Worm (Caenorhabditis elegans) whole organism, L3 larva: ENCODE results near the gene phf-33.
A peak's percentile ranks its signal among the peaks of the same experiment; 100 is the strongest.

ENCODE experiments used
- ZK546.5 ChIP-seq: sonication (generic microtip); optimal IDR thresholded peaks from 2 replicates; lab custom pipeline; 2017; ENCODE audit warnings: missing biosample characterization, missing genetic modification characterization
- aly-2 ChIP-seq: fragments of 150-350 bp; optimal IDR thresholded peaks from 2 replicates; lab custom pipeline; 2014; ENCODE audit warnings: missing biosample characterization, missing genetic modification characterization
- ceh-16 ChIP-seq: sonication (generic microtip); optimal IDR thresholded peaks from 2 replicates; lab custom pipeline; 2017; ENCODE audit warnings: missing biosample characterization, missing genetic modification characterization
- ceh-28 ChIP-seq: fragments of 150-350 bp; optimal IDR thresholded peaks from 2 replicates; lab custom pipeline; 2014; ENCODE audit warnings: missing biosample characterization, missing genetic modification reagents, missing genetic modification characterization
- ceh-82 ChIP-seq: fragments of 150-350 bp; optimal IDR thresholded peaks from 2 replicates; lab custom pipeline; 2014; ENCODE audit warnings: missing biosample characterization, missing genetic modification characterization
- ceh-9 ChIP-seq: sonication (generic microtip); optimal IDR thresholded peaks from 2 replicates; lab custom pipeline; 2018; ENCODE audit warnings: missing biosample characterization, missing genetic modification characterization
- daf-12 ChIP-seq: fragments of 150-350 bp; optimal IDR thresholded peaks from 2 replicates; lab custom pipeline; 2014; ENCODE audit warnings: missing biosample characterization, missing genetic modification reagents, missing genetic modification characterization
- egl-27 ChIP-seq: sonication (generic microtip); optimal IDR thresholded peaks from 4 replicates; lab custom pipeline; 2017; ENCODE audit warnings: missing biosample characterization, missing genetic modification reagents, missing genetic modification characterization
- egl-5 ChIP-seq: fragments of 150-350 bp; optimal IDR thresholded peaks from 2 replicates; lab custom pipeline; 2017; ENCODE audit warnings: missing biosample characterization, missing genetic modification reagents, missing genetic modification characterization, inconsistent platforms
- elt-1 ChIP-seq: fragments of 150-350 bp; optimal IDR thresholded peaks from 2 replicates; lab custom pipeline; 2014; ENCODE audit warnings: missing biosample characterization, missing genetic modification characterization
- elt-2 ChIP-seq: sonication (generic microtip); optimal IDR thresholded peaks from 2 replicates; lab custom pipeline; 2016; ENCODE audit warnings: missing genetic modification reagents, mild to moderate bottlenecking, missing genetic modification characterization, missing compliant biosample characterization
- elt-3 ChIP-seq, 3 experiments: fragments of 150-350 bp in 1 of 3; sonication (generic microtip) in 2 of 3; optimal IDR thresholded peaks; 2 replicates in 2 of 3; 4 replicates in 1 of 3; lab custom pipeline; 2014 to 2017; ENCODE audit warnings: missing biosample characterization in 3 of 3, missing genetic modification characterization in 3 of 3
- eor-1 ChIP-seq, 2 experiments: fragments of 150-350 bp; optimal IDR thresholded peaks; 2 replicates each; lab custom pipeline; 2014 to 2018; ENCODE audit warnings: missing biosample characterization in 2 of 2, missing genetic modification characterization in 2 of 2
- fkh-10 ChIP-seq: sonication (generic microtip); optimal IDR thresholded peaks from 2 replicates; lab custom pipeline; 2017; ENCODE audit warnings: missing biosample characterization, missing genetic modification reagents, missing genetic modification characterization
- fkh-2 ChIP-seq: fragments of 150-350 bp; optimal IDR thresholded peaks from 2 replicates; lab custom pipeline; 2014; ENCODE audit warnings: missing biosample characterization, missing genetic modification reagents, missing genetic modification characterization
- fos-1 ChIP-seq: fragments of 150-350 bp; optimal IDR thresholded peaks from 2 replicates; lab custom pipeline; 2014; ENCODE audit warnings: missing biosample characterization, missing genetic modification characterization
- hmg-11 ChIP-seq: sonication (generic microtip); optimal IDR thresholded peaks from 2 replicates; lab custom pipeline; 2016; ENCODE audit warnings: missing genetic modification characterization, missing compliant biosample characterization
- lin-15B ChIP-seq: fragments of 150-350 bp; optimal IDR thresholded peaks from 2 replicates; lab custom pipeline; 2014; ENCODE audit warnings: missing biosample characterization, missing genetic modification characterization
- lsy-12 ChIP-seq: sonication (generic microtip); optimal IDR thresholded peaks from 2 replicates; lab custom pipeline; 2016; ENCODE audit warnings: mild to moderate bottlenecking, missing genetic modification characterization, missing compliant biosample characterization
- mdl-1 ChIP-seq: fragments of 150-350 bp; optimal IDR thresholded peaks from 2 replicates; lab custom pipeline; 2014; ENCODE audit warnings: missing biosample characterization, missing genetic modification characterization
- mml-1 ChIP-seq: fragments of 150-350 bp; sonication (generic microtip); optimal IDR thresholded peaks from 3 replicates; lab custom pipeline; 2014; ENCODE audit warnings: missing biosample characterization, missing genetic modification characterization
- nhr-11 ChIP-seq: fragments of 150-350 bp; optimal IDR thresholded peaks from 2 replicates; lab custom pipeline; 2014; ENCODE audit warnings: missing biosample characterization, missing genetic modification characterization
- nhr-12 ChIP-seq: fragments of 150-350 bp; optimal IDR thresholded peaks from 2 replicates; lab custom pipeline; 2014; ENCODE audit warnings: missing biosample characterization, missing genetic modification characterization
- nhr-23 ChIP-seq: fragments of 150-350 bp; optimal IDR thresholded peaks from 2 replicates; lab custom pipeline; 2014; ENCODE audit warnings: missing biosample characterization, missing genetic modification reagents, missing genetic modification characterization
- nhr-237 ChIP-seq: fragments of 150-350 bp; optimal IDR thresholded peaks from 2 replicates; lab custom pipeline; 2014; ENCODE audit warnings: missing biosample characterization, missing genetic modification characterization
- nhr-25 ChIP-seq: sonication (generic microtip); optimal IDR thresholded peaks from 2 replicates; lab custom pipeline; 2017; ENCODE audit warnings: missing biosample characterization, missing genetic modification characterization
- nhr-28 ChIP-seq: fragments of 150-350 bp; optimal IDR thresholded peaks from 2 replicates; lab custom pipeline; 2014; ENCODE audit warnings: missing biosample characterization, missing genetic modification characterization
- nhr-43 ChIP-seq: sonication (generic microtip); optimal IDR thresholded peaks from 2 replicates; lab custom pipeline; 2016; ENCODE audit warnings: mild to moderate bottlenecking, missing genetic modification characterization, missing compliant biosample characterization; ENCODE audit not compliant: poor library complexity, severe bottlenecking
- nhr-67 ChIP-seq: fragments of 150-350 bp; optimal IDR thresholded peaks from 2 replicates; lab custom pipeline; 2014; ENCODE audit warnings: missing biosample characterization, missing genetic modification characterization
- nhr-77 ChIP-seq: fragments of 150-350 bp; optimal IDR thresholded peaks from 2 replicates; lab custom pipeline; 2014; ENCODE audit warnings: missing biosample characterization, missing genetic modification characterization
- pha-4 ChIP-seq: fragments of 150-350 bp; optimal IDR thresholded peaks from 2 replicates; lab custom pipeline; 2014; ENCODE audit warnings: missing biosample characterization, missing genetic modification reagents, missing genetic modification characterization
- sea-2 ChIP-seq: fragments of 150-350 bp; sonication (generic microtip); optimal IDR thresholded peaks from 4 replicates; lab custom pipeline; 2014; ENCODE audit warnings: missing biosample characterization, missing genetic modification reagents, missing genetic modification characterization
- skn-1 ChIP-seq: fragments of 150-350 bp; optimal IDR thresholded peaks from 2 replicates; lab custom pipeline; 2014; ENCODE audit warnings: missing biosample characterization, missing genetic modification characterization
- snpc-4 ChIP-seq: fragments of 150-350 bp; optimal IDR thresholded peaks from 2 replicates; lab custom pipeline; 2014; ENCODE audit warnings: missing biosample characterization, missing genetic modification characterization
- tbx-2 ChIP-seq: sonication (generic microtip); optimal IDR thresholded peaks from 2 replicates; lab custom pipeline; 2016; ENCODE audit warnings: mild to moderate bottlenecking, missing genetic modification characterization, missing compliant biosample characterization
- unc-39 ChIP-seq: sonication (generic microtip); optimal IDR thresholded peaks from 4 replicates; lab custom pipeline; 2017; ENCODE audit warnings: missing biosample characterization, missing genetic modification characterization
- zag-1 ChIP-seq: fragments of 150-350 bp; optimal IDR thresholded peaks from 2 replicates; lab custom pipeline; 2014; ENCODE audit warnings: missing biosample characterization, missing genetic modification characterization
- ztf-11 ChIP-seq: fragments of 150-350 bp; optimal IDR thresholded peaks from 2 replicates; lab custom pipeline; 2014; ENCODE audit warnings: missing biosample characterization, missing genetic modification characterization
- ztf-4 ChIP-seq: fragments of 150-350 bp; optimal IDR thresholded peaks from 2 replicates; lab custom pipeline; 2014; ENCODE audit warnings: missing biosample characterization, missing genetic modification characterization

The phf-33 gene

ce11 chrX:13284091-13284490 is 5.3 kb upstream of the phf-33 start, which contains the start of gene cyp-14A4:
Gene cyp-14A4, minus strand, starts transcription at chrX:13284197.
- no peak for TF ChIP-seq nhr-25 (tag; lab: Kevin White, UChicago)
- TF ChIP-seq ceh-16 (tag; lab: Kevin White, UChicago): no peak
- no peak for TF ChIP-seq fkh-10 (GFP tag; lab: Kevin White, UChicago)
- no peak for TF ChIP-seq lin-15B (tag; lab: Kevin White, UChicago)
- TF ChIP-seq unc-39 (tag; lab: Kevin White, UChicago): no peak
- TF ChIP-seq nhr-67 (tag; lab: Kevin White, UChicago): no peak
- TF ChIP-seq elt-3 (tag; optimal IDR thresholded peaks at IDR 0.05; lab: Kevin White, UChicago): no peak
- no peak for TF ChIP-seq fkh-2
- TF ChIP-seq zag-1 (tag; lab: Kevin White, UChicago): no peak
- TF ChIP-seq elt-1 (tag; lab: Kevin White, UChicago): no peak
- no peak for TF ChIP-seq snpc-4 (tag; lab: Kevin White, UChicago)
- no peak for TF ChIP-seq daf-12 (tag; lab: Kevin White, UChicago)

- TF ChIP-seq elt-2 (tag; lab: Kevin White, UChicago) (peak; percentile 16), fkh-2 (no peak), nhr-43 (tag; lab: Kevin White, UChicago) (peak; percentile 62)
Observed at ce11 chrX:13283462-13283861, 4.7 kb upstream of the phf-33 start.

ce11 chrX:13274102-13274501 is 4.7 kb downstream of the phf-33 start, which contains the start of gene cyp-14A3:
Gene cyp-14A3, minus strand, starts transcription at chrX:13274202.
- TF ChIP-seq snpc-4 (tag; lab: Kevin White, UChicago) (no peak), elt-2 (tag; lab: Kevin White, UChicago) (no peak), eor-1 (tag; optimal IDR thresholded peaks at IDR 0.05; lab: Kevin White, UChicago) (no peak), unc-39 (tag; lab: Kevin White, UChicago) (no peak), nhr-28 (tag; lab: Kevin White, UChicago) (no peak), nhr-25 (tag; lab: Kevin White, UChicago) (no peak), elt-1 (tag; lab: Kevin White, UChicago) (no peak), hmg-11 (no peak), nhr-11 (tag; lab: Kevin White, UChicago) (no peak), mml-1 (tag; lab: Kevin White, UChicago) (no peak), nhr-12 (tag; lab: Kevin White, UChicago) (no peak), fos-1 (tag; lab: Kevin White, UChicago) (no peak), ceh-82 (tag; lab: Kevin White, UChicago) (no peak), ceh-9 (tag; lab: Kevin White, UChicago) (no peak), egl-27 (no peak), lin-15B (tag; lab: Kevin White, UChicago) (no peak)

- no peak for TF ChIP-seq skn-1
- no peak for TF ChIP-seq fos-1 (tag; lab: Kevin White, UChicago)
- no peak for TF ChIP-seq nhr-43 (tag; lab: Kevin White, UChicago)
- TF ChIP-seq nhr-23 (tag; lab: Kevin White, UChicago): no peak
- no peak for TF ChIP-seq nhr-28 (tag; lab: Kevin White, UChicago)
- TF ChIP-seq nhr-25 (tag; lab: Kevin White, UChicago): no peak
- no peak for TF ChIP-seq unc-39 (tag; lab: Kevin White, UChicago)
- TF ChIP-seq tbx-2: no peak
- no peak for TF ChIP-seq elt-2 (tag; lab: Kevin White, UChicago)
- no peak for TF ChIP-seq snpc-4 (tag; lab: Kevin White, UChicago)
- TF ChIP-seq elt-3 (tag; optimal IDR thresholded peaks at IDR 0.05; lab: Kevin White, UChicago): no peak
- no peak for TF ChIP-seq mml-1 (tag; lab: Kevin White, UChicago)
- TF ChIP-seq aly-2 (tag; lab: Kevin White, UChicago): no peak
- TF ChIP-seq egl-27: no peak
Observed at ce11 chrX:13269586-13269985, 9.2 kb downstream of the phf-33 start, which contains the start of gene cyp-14A2. Gene cyp-14A2, minus strand, starts transcription at chrX:13269686.

- TF ChIP-seq nhr-23 (tag; lab: Kevin White, UChicago) (peak; percentile 26), ztf-11 (no peak)
Observed at ce11 chrX:13267230-13267629, 11.5 kb downstream of the phf-33 start, which contains the start of gene cyp-14A1. Gene cyp-14A1, minus strand, starts transcription at chrX:13267355.

- TF ChIP-seq daf-12 (tag; lab: Kevin White, UChicago) (no peak), skn-1 (peak; percentile 17), pha-4 (tag; lab: Kevin White, UChicago) (peak; percentile 57), ceh-28 (tag; lab: Kevin White, UChicago) (no peak), nhr-77 (tag; lab: Kevin White, UChicago) (no peak), nhr-67 (tag; lab: Kevin White, UChicago) (no peak), fkh-2 (no peak), egl-5 (no peak), fkh-10 (GFP tag; lab: Kevin White, UChicago) (peak; percentile 23), sea-2 (GFP tag; lab: Kevin White, UChicago) (no peak), fos-1 (tag; lab: Kevin White, UChicago) (no peak), aly-2 (tag; lab: Kevin White, UChicago) (no peak), lsy-12 (tag; lab: Kevin White, UChicago) (peak; percentile 55), egl-27 (no peak), zag-1 (tag; lab: Kevin White, UChicago) (no peak), mdl-1 (no peak), nhr-28 (tag; lab: Kevin White, UChicago) (no peak), ztf-4 (no peak), mml-1 (tag; lab: Kevin White, UChicago) (no peak), nhr-237 (tag; lab: Kevin White, UChicago) (no peak), unc-39 (tag; lab: Kevin White, UChicago) (no peak), nhr-43 (tag; lab: Kevin White, UChicago) (peak; percentile 48), tbx-2 (peak; percentile 52), ZK546.5 (tag; lab: Kevin White, UChicago) (no peak)
Observed at ce11 chrX:13264550-13264949, 14.2 kb downstream of the phf-33 start.
